Worm (Caenorhabditis elegans): ENCODE data around the gene ZK938.10.

Gene ZK938.10

ce11 chrII:9802642-9803041 is 48.2 kb downstream of the ZK938.10 start, which contains the start of gene cyp-13A6:
Gene cyp-13A6, minus strand, starts transcription at chrII:9802821.
- TF ChIP-seq nhr-28 (tag; optimal IDR thresholded peaks at IDR 0.05): no peak
- TF ChIP-seq elt-3 (tag; optimal IDR thresholded peaks at IDR 0.05): no peak
- TF ChIP-seq unc-120 (tag; optimal IDR thresholded peaks at IDR 0.05; ENCODE audit: poor library complexity, severe bottlenecking): no peak
- no peak for TF ChIP-seq flh-1 (GFP tag; optimal IDR thresholded peaks at IDR 0.05)
- TF ChIP-seq bed-3 (GFP tag; optimal IDR thresholded peaks at IDR 0.05): no peak
- TF ChIP-seq sem-2 (GFP tag; optimal IDR thresholded peaks at IDR 0.05): no peak
- no peak for TF ChIP-seq ceh-43 (GFP tag; optimal IDR thresholded peaks at IDR 0.05)
- TF ChIP-seq hlh-1 (tag; optimal IDR thresholded peaks at IDR 0.05): no peak
- TF ChIP-seq nhr-76 (tag; optimal IDR thresholded peaks at IDR 0.05): no peak
- TF ChIP-seq ham-2 (GFP tag; optimal IDR thresholded peaks at IDR 0.05): no peak
- TF ChIP-seq snpc-4 (tag; optimal IDR thresholded peaks at IDR 0.05): no peak
- TF ChIP-seq cnd-1 (tag; optimal IDR thresholded peaks at IDR 0.05): no peak
- no peak for TF ChIP-seq lsy-2 (tag; optimal IDR thresholded peaks at IDR 0.05)
- no peak for TF ChIP-seq ceh-83 (GFP tag; optimal IDR thresholded peaks at IDR 0.05)
- no peak for TF ChIP-seq pha-4 (tag; optimal IDR thresholded peaks at IDR 0.05)
- TF ChIP-seq ces-1 (GFP tag; optimal IDR thresholded peaks at IDR 0.05): no peak
- TF ChIP-seq M03D4.4 (tag; optimal IDR thresholded peaks at IDR 0.05): no peak
- TF ChIP-seq nhr-12 (tag; optimal IDR thresholded peaks at IDR 0.05): no peak

Measured in whole organism, mixed stage, embryonic.